Worm (Caenorhabditis elegans) whole organism, L1 larva: ENCODE data around the gene K11H3.2.
A peak's percentile ranks its signal among the peaks of the same experiment; 100 is the strongest.

Source experiments
- C04F5.9 ChIP-seq: sonication (generic microtip); optimal IDR thresholded peaks from 2 replicates; lab custom pipeline; 2016; ENCODE audit warnings: missing genetic modification characterization, missing compliant biosample characterization
- C34B4.2 ChIP-seq: sonication (generic microtip); optimal IDR thresholded peaks from 2 replicates; lab custom pipeline; 2017; ENCODE audit warnings: mild to moderate bottlenecking, missing genetic modification characterization, missing compliant biosample characterization
- F16B12.6 ChIP-seq: fragments of 150-350 bp; optimal IDR thresholded peaks from 2 replicates; lab custom pipeline; 2014; ENCODE audit warnings: missing biosample characterization, missing genetic modification characterization
- aha-1 ChIP-seq: fragments of 150-350 bp; optimal IDR thresholded peaks from 2 replicates; lab custom pipeline; 2014; ENCODE audit warnings: missing biosample characterization, missing genetic modification characterization
- alr-1 ChIP-seq: fragments of 200-800 bp; sonication (Bioruptor generic); optimal IDR thresholded peaks from 2 replicates; lab custom pipeline; 2018; ENCODE audit warnings: borderline replicate concordance, mild to moderate bottlenecking, missing genetic modification characterization, missing compliant biosample characterization
- ama-1 ChIP-seq: fragments of 150-350 bp; optimal IDR thresholded peaks from 2 replicates; lab custom pipeline; 2014
- blmp-1 ChIP-seq: fragments of 150-350 bp; optimal IDR thresholded peaks from 2 replicates; lab custom pipeline; 2014; ENCODE audit warnings: missing biosample characterization, missing genetic modification characterization
- ceh-8 ChIP-seq: fragments of 200-800 bp; sonication (Bioruptor generic); optimal IDR thresholded peaks from 2 replicates; lab custom pipeline; 2018; ENCODE audit warnings: mild to moderate bottlenecking, missing genetic modification characterization, moderate library complexity, missing compliant biosample characterization
- dpl-1 ChIP-seq, 3 experiments: fragments of 150-350 bp in 2 of 3; sonication (generic microtip) in 1 of 3; optimal IDR thresholded peaks; 2 replicates each; lab custom pipeline; 2014 to 2017; ENCODE audit warnings: missing biosample characterization in 3 of 3, missing genetic modification characterization in 3 of 3, missing genetic modification reagents in 3 of 3
- dsc-1 ChIP-seq: sonication (generic microtip); optimal IDR thresholded peaks from 2 replicates; lab custom pipeline; 2016; ENCODE audit warnings: mild to moderate bottlenecking, missing genetic modification characterization, missing compliant biosample characterization
- efl-1 ChIP-seq, 4 experiments: fragments of 150-350 bp; optimal IDR thresholded peaks in 3 of 4; peaks in 1 of 4; 1 replicate in 1 of 4; 2 replicates in 3 of 4; lab custom pipeline; 2014; ENCODE audit warnings: missing biosample characterization in 2 of 4, missing genetic modification characterization in 2 of 4, missing genetic modification reagents in 2 of 4
- elt-2 ChIP-seq: sonication (generic microtip); optimal IDR thresholded peaks from 2 replicates; lab custom pipeline; 2016; ENCODE audit warnings: missing genetic modification characterization, mild to moderate bottlenecking, inconsistent platforms, missing compliant biosample characterization, missing genetic modification reagents
- elt-3 ChIP-seq, 6 experiments: fragments of 150-350 bp in 1 of 6; sonication (generic microtip); optimal IDR thresholded peaks; 2 replicates each; lab custom pipeline; 2017 to 2018; ENCODE audit warnings: missing biosample characterization in 6 of 6, missing genetic modification characterization in 6 of 6, inconsistent platforms in 1 of 6
- fos-1 ChIP-seq: fragments of 150-350 bp; optimal IDR thresholded peaks from 2 replicates; lab custom pipeline; 2014; ENCODE audit warnings: missing biosample characterization, missing genetic modification characterization
- grh-1 ChIP-seq: fragments of 200-800 bp; sonication (Bioruptor generic); IDR thresholded peaks from 2 replicates; pipeline ENCODE4 v1.3.6; 2022; ENCODE audit warnings: missing genetic modification reagents, missing genetic modification characterization, missing compliant biosample characterization
- hlh-17 ChIP-seq: fragments of 200-800 bp; sonication (Bioruptor generic); optimal IDR thresholded peaks from 2 replicates; lab custom pipeline; 2018; ENCODE audit warnings: missing genetic modification characterization, mild to moderate bottlenecking, missing compliant biosample characterization, moderate library complexity, borderline replicate concordance
- hlh-4 ChIP-seq: sonication (generic microtip); optimal IDR thresholded peaks from 2 replicates; lab custom pipeline; 2016; ENCODE audit warnings: mild to moderate bottlenecking, missing genetic modification characterization, missing compliant biosample characterization
- hpl-2 ChIP-seq: fragments of 150-350 bp; optimal IDR thresholded peaks from 2 replicates; lab custom pipeline; 2014; ENCODE audit warnings: missing biosample characterization, missing genetic modification reagents, missing genetic modification characterization
- jun-1 ChIP-seq: fragments of 150-350 bp; optimal IDR thresholded peaks from 2 replicates; lab custom pipeline; 2014; ENCODE audit warnings: missing biosample characterization, missing genetic modification reagents, missing genetic modification characterization
- lin-14 ChIP-seq: fragments of 200-800 bp; sonication (Bioruptor generic); optimal IDR thresholded peaks from 2 replicates; lab custom pipeline; 2018; ENCODE audit warnings: mild to moderate bottlenecking, missing genetic modification characterization, moderate library complexity, missing compliant biosample characterization
- lin-35 ChIP-seq, 2 experiments: fragments of 150-350 bp; optimal IDR thresholded peaks; 2 replicates each; lab custom pipeline; 2014; ENCODE audit warnings: missing biosample characterization in 2 of 2, missing genetic modification characterization in 2 of 2, missing genetic modification reagents in 2 of 2
- lin-39 ChIP-seq: fragments of 150-350 bp; optimal IDR thresholded peaks from 2 replicates; lab custom pipeline; 2014; ENCODE audit warnings: missing biosample characterization, missing genetic modification reagents, missing genetic modification characterization
- lir-3 ChIP-seq: sonication (generic microtip); optimal IDR thresholded peaks from 2 replicates; lab custom pipeline; 2016; ENCODE audit warnings: mild to moderate bottlenecking, missing genetic modification characterization, moderate library complexity, missing compliant biosample characterization; ENCODE audit not compliant: poor library complexity
- lsy-2 ChIP-seq, 2 experiments: fragments of 150-350 bp; optimal IDR thresholded peaks; 2 replicates each; lab custom pipeline; 2014; ENCODE audit warnings: missing biosample characterization in 2 of 2, missing genetic modification characterization in 2 of 2
- mdl-1 ChIP-seq, 2 experiments: fragments of 150-350 bp; optimal IDR thresholded peaks; 2 replicates each; lab custom pipeline; 2014 to 2017; ENCODE audit warnings: missing biosample characterization in 2 of 2, missing genetic modification characterization in 2 of 2, inconsistent platforms in 1 of 2
- mep-1 ChIP-seq: fragments of 150-350 bp; optimal IDR thresholded peaks from 2 replicates; lab custom pipeline; 2014; ENCODE audit warnings: missing biosample characterization, missing genetic modification characterization
- nhr-19 ChIP-seq: fragments of 200-800 bp; sonication (Bioruptor generic); conservative IDR thresholded peaks from 2 replicates; pipeline ENCODE4 v1.3.6; 2022; ENCODE audit warnings: missing genetic modification characterization, missing compliant biosample characterization
- nhr-20 ChIP-seq: sonication (generic microtip); optimal IDR thresholded peaks from 2 replicates; lab custom pipeline; 2016; ENCODE audit warnings: mild to moderate bottlenecking, missing genetic modification characterization, missing compliant biosample characterization
- nhr-47 ChIP-seq: sonication (generic microtip); optimal IDR thresholded peaks from 2 replicates; lab custom pipeline; 2016; ENCODE audit warnings: mild to moderate bottlenecking, missing genetic modification characterization, moderate library complexity, missing compliant biosample characterization
- nhr-71 ChIP-seq: sonication (generic microtip); optimal IDR thresholded peaks from 2 replicates; lab custom pipeline; 2016; ENCODE audit warnings: mild to moderate bottlenecking, missing genetic modification characterization, moderate library complexity, missing compliant biosample characterization
- nhr-76 ChIP-seq: sonication (generic microtip); optimal IDR thresholded peaks from 2 replicates; lab custom pipeline; 2017; ENCODE audit warnings: missing biosample characterization, missing genetic modification characterization
- nhr-77 ChIP-seq: fragments of 150-350 bp; optimal IDR thresholded peaks from 2 replicates; lab custom pipeline; 2014; ENCODE audit warnings: missing biosample characterization, missing genetic modification characterization
- nhr-85 ChIP-seq: sonication (generic microtip); peaks from one replicate; lab custom pipeline; 2016; ENCODE audit warnings: missing genetic modification characterization, inconsistent platforms, missing compliant biosample characterization
- nhr-90 ChIP-seq: sonication (generic microtip); optimal IDR thresholded peaks from 2 replicates; lab custom pipeline; 2016; ENCODE audit warnings: mild to moderate bottlenecking, missing genetic modification characterization, missing compliant biosample characterization; ENCODE audit not compliant: poor library complexity
- pqm-1 ChIP-seq: sonication (generic microtip); optimal IDR thresholded peaks from 3 replicates; lab custom pipeline; 2017; ENCODE audit warnings: missing biosample characterization, missing genetic modification characterization
- rnt-1 ChIP-seq: sonication (generic microtip); optimal IDR thresholded peaks from 2 replicates; lab custom pipeline; 2016; ENCODE audit warnings: mild to moderate bottlenecking, missing genetic modification characterization, moderate library complexity, missing compliant biosample characterization
- skn-1 ChIP-seq: fragments of 150-350 bp; optimal IDR thresholded peaks from 2 replicates; lab custom pipeline; 2014; ENCODE audit warnings: missing biosample characterization, missing genetic modification characterization
- snu-23 ChIP-seq: sonication (generic microtip); optimal IDR thresholded peaks from 2 replicates; lab custom pipeline; 2016; ENCODE audit warnings: missing genetic modification characterization, missing compliant biosample characterization
- sox-4 ChIP-seq: sonication (generic microtip); optimal IDR thresholded peaks from 2 replicates; lab custom pipeline; 2016; ENCODE audit warnings: missing genetic modification characterization, missing compliant biosample characterization
- sptf-1 ChIP-seq: fragments of 150-350 bp; optimal IDR thresholded peaks from 2 replicates; lab custom pipeline; 2014; ENCODE audit warnings: missing biosample characterization, missing genetic modification characterization
- tbx-2 ChIP-seq: sonication (generic microtip); optimal IDR thresholded peaks from 2 replicates; lab custom pipeline; 2016; ENCODE audit warnings: missing genetic modification characterization, missing compliant biosample characterization
- xbp-1 ChIP-seq: sonication (generic microtip); optimal IDR thresholded peaks from 2 replicates; lab custom pipeline; 2016; ENCODE audit warnings: missing genetic modification characterization, missing compliant biosample characterization
- ztf-4 ChIP-seq: fragments of 150-350 bp; optimal IDR thresholded peaks from 2 replicates; lab custom pipeline; 2014; ENCODE audit warnings: missing biosample characterization, missing genetic modification characterization

The K11H3.2 gene

ce11 chrIII:9824330-9824934 lies 21.8 kb upstream of the K11H3.2 start, which contains the start of gene lin-52 (continued):
- TF ChIP-seq dsc-1 (no peak), lir-3 (tag; lab: Kevin White, UChicago) (no peak)
- TF ChIP-seq, all 84 proteins: peak for 10

ce11 chrIII:9825073-9825828 lies 20.9 kb upstream of the K11H3.2 start, which contains the start of gene ZK632.9:
Gene ZK632.9 (minus strand): TSS chrIII:9825432.
- TF ChIP-seq blmp-1 (tag; lab: Kevin White, UChicago) (peak; percentile 58), elt-3 (tag; optimal IDR thresholded peaks at IDR 0.05; lab: Kevin White, UChicago) (peak in 1 of 6 experiments; percentile 67), mep-1 (peak; percentile 12), lin-35 (GFP tag; optimal IDR thresholded peaks at IDR 0.05; lab: Kevin White, UChicago) (peak; percentile 33 to 36), snu-23 (GFP tag; lab: Kevin White, UChicago) (peak; percentile 33), dpl-1 (GFP tag; optimal IDR thresholded peaks at IDR 0.05; lab: Kevin White, UChicago) (peak; percentile 21 to 33 (median 32)), lin-14 (GFP tag; lab: Kevin White, UChicago) (peak; percentile 31), ceh-8 (no peak), lsy-2 (tag; optimal IDR thresholded peaks at IDR 0.05; lab: Kevin White, UChicago) (peak in 1 of 2 experiments; percentile 9), dsc-1 (no peak), F16B12.6 (tag; lab: Kevin White, UChicago) (peak; percentile 30)
- TF ChIP-seq, all 84 proteins: peak for 9

DNA sequence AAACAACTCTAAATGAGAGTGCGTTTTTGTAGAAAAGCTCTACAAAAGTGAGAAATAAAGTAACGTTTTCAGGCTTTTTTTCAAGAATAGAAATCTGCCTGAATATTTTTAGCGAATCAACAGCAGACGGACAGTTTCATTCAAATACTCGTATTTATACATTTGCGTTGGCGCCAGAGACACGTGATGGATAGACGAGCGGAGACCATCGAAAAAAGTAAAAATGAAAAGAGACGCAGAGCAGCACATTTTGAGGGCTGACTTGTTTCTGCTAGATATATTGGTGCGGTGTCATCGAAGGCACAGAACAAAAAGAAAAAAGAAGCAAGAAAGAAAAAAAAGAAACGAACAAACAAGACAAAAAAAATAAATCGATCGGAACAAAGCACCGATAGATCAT lies 20.2 kb upstream of the K11H3.2 start:
- TF ChIP-seq skn-1 (peak; percentile 61), hlh-4 (tag; lab: Kevin White, UChicago) (no peak), nhr-71 (tag; lab: Kevin White, UChicago) (peak; percentile 84), nhr-47 (tag; lab: Kevin White, UChicago) (peak; percentile 65), sptf-1 (tag; lab: Kevin White, UChicago) (no peak), hlh-17 (GFP tag; lab: Kevin White, UChicago) (no peak), blmp-1 (tag; lab: Kevin White, UChicago) (peak; percentile 43), tbx-2 (tag; lab: Kevin White, UChicago) (peak; percentile 56), mdl-1 (tag; optimal IDR thresholded peaks at IDR 0.05; lab: Kevin White, UChicago) (peak in 1 of 2 experiments; percentile 66), sox-4 (tag; lab: Kevin White, UChicago) (no peak), lin-35 (GFP tag; optimal IDR thresholded peaks at IDR 0.05; lab: Kevin White, UChicago) (peak; percentile 10 to 61), pqm-1 (tag; lab: Kevin White, UChicago) (no peak), grh-1 (GFP tag; lab: Robert Waterston, UW) (0 out of 2 replicates have a peak, but pooled peaks have one; percentile 10), dpl-1 (GFP tag; optimal IDR thresholded peaks at IDR 0.05; lab: Kevin White, UChicago) (peak; percentile 9 to 40 (median 26)), nhr-20 (tag; lab: Kevin White, UChicago) (peak; percentile 71), nhr-85 (peak; percentile 86), rnt-1 (tag; lab: Kevin White, UChicago) (peak; percentile 53), alr-1 (tag; lab: Kevin White, UChicago) (no peak), aha-1 (tag; lab: Kevin White, UChicago) (no peak), fos-1 (tag; lab: Kevin White, UChicago) (peak; percentile 41), jun-1 (tag; lab: Kevin White, UChicago) (peak; percentile 17), F16B12.6 (tag; lab: Kevin White, UChicago) (peak; percentile 60), nhr-76 (tag; lab: Kevin White, UChicago) (no peak), efl-1 (optimal IDR thresholded peaks at IDR 0.05; lab: Kevin White, UChicago) (peak; percentile 36 to 53), efl-1 (GFP tag; optimal IDR thresholded peaks at IDR 0.05 in 1 of 2; lab: Kevin White, UChicago) (peak; percentile 44 to 81), mep-1 (peak; percentile 76), ama-1 (lab: Kevin White, UChicago) (peak; percentile 89), elt-3 (tag; optimal IDR thresholded peaks at IDR 0.05; lab: Kevin White, UChicago) (no peak), nhr-90 (tag; lab: Kevin White, UChicago) (peak; percentile 42), nhr-19 (GFP tag; lab: Robert Waterston, UW) (peak; percentile 48), C34B4.2 (tag; lab: Kevin White, UChicago) (no peak), elt-2 (tag; lab: Kevin White, UChicago) (peak; percentile 61), xbp-1 (tag; lab: Kevin White, UChicago) (peak; percentile 11), C04F5.9 (tag; lab: Kevin White, UChicago) (peak; percentile 12), hpl-2 (GFP tag; lab: Kevin White, UChicago) (peak; percentile 10), ztf-4 (tag; lab: Kevin White, UChicago) (peak; percentile 18), lir-3 (tag; lab: Kevin White, UChicago) (peak; percentile 11), lin-39 (no peak), nhr-77 (peak; percentile 1), snu-23 (GFP tag; lab: Kevin White, UChicago) (peak; percentile 75)
